Fruit fly (Drosophila melanogaster): ENCODE results near the gene Past1.

dm6 chr3R:12720344-12721200, 23.4 kb downstream of the Past1 start:
- TF ChIP-seq pan (optimal IDR thresholded peaks at IDR 0.05) (no peak), psq (GFP tag; optimal IDR thresholded peaks at IDR 0.05) (no peak), h (GFP tag; optimal IDR thresholded peaks at IDR 0.05) (no peak)
